Worm (Caenorhabditis elegans) whole organism, late embryonic: Measurements from ENCODE around the gene C25F9.16.

Experiments used
- F13H6.1 ChIP-seq: sonication (generic microtip); optimal IDR thresholded peaks from 2 replicates; lab custom pipeline; 2016; ENCODE audit warnings: missing genetic modification characterization, missing compliant biosample characterization
- K02D7.2 ChIP-seq: sonication (generic microtip); optimal IDR thresholded peaks from 2 replicates; lab custom pipeline; 2017; ENCODE audit warnings: mild to moderate bottlenecking, missing genetic modification characterization, missing compliant biosample characterization
- K09A11.1 ChIP-seq: sonication (generic microtip); optimal IDR thresholded peaks from 2 replicates; lab custom pipeline; 2017; ENCODE audit warnings: antibody characterized with exemption, mild to moderate bottlenecking, missing genetic modification characterization, missing compliant biosample characterization; ENCODE audit not compliant: insufficient read depth
- ahr-1 ChIP-seq: sonication (generic microtip); optimal IDR thresholded peaks from 2 replicates; lab custom pipeline; 2016; ENCODE audit warnings: missing genetic modification characterization, missing compliant biosample characterization
- ceh-19 ChIP-seq: fragments of 200-800 bp; sonication (Bioruptor generic); optimal IDR thresholded peaks from 2 replicates; lab custom pipeline; 2018; ENCODE audit warnings: mild to moderate bottlenecking, missing genetic modification characterization, missing compliant biosample characterization
- ceh-24 ChIP-seq: sonication (generic microtip); optimal IDR thresholded peaks from 2 replicates; lab custom pipeline; 2016; ENCODE audit warnings: mild to moderate bottlenecking, missing genetic modification characterization, missing compliant biosample characterization
- ceh-34 ChIP-seq: sonication (generic microtip); optimal IDR thresholded peaks from 2 replicates; lab custom pipeline; 2016; ENCODE audit warnings: mild to moderate bottlenecking, missing genetic modification characterization, missing compliant biosample characterization
- ceh-45 ChIP-seq: fragments of 200-800 bp; sonication (Bioruptor generic); IDR thresholded peaks from 2 replicates; pipeline ENCODE4 v1.3.6; 2022; ENCODE audit warnings: missing genetic modification reagents, missing genetic modification characterization, missing compliant biosample characterization
- ceh-48 ChIP-seq: sonication (generic microtip); optimal IDR thresholded peaks from 2 replicates; lab custom pipeline; 2016; ENCODE audit warnings: missing genetic modification characterization, inconsistent platforms, missing compliant biosample characterization
- ceh-6 ChIP-seq: fragments of 200-800 bp; sonication (Bioruptor generic); optimal IDR thresholded peaks from 2 replicates; lab custom pipeline; 2018; ENCODE audit warnings: mild to moderate bottlenecking, missing genetic modification characterization, missing compliant biosample characterization
- ceh-9 ChIP-seq: sonication (generic microtip); optimal IDR thresholded peaks from 2 replicates; lab custom pipeline; 2016; ENCODE audit warnings: mild to moderate bottlenecking, missing genetic modification characterization, inconsistent platforms, missing compliant biosample characterization
- che-1 ChIP-seq: sonication (generic microtip); optimal IDR thresholded peaks from 2 replicates; lab custom pipeline; 2016; ENCODE audit warnings: mild to moderate bottlenecking, missing genetic modification characterization, missing compliant biosample characterization
- dmd-4 ChIP-seq: sonication (generic microtip); optimal IDR thresholded peaks from 2 replicates; lab custom pipeline; 2016; ENCODE audit warnings: borderline replicate concordance, missing genetic modification characterization, missing compliant biosample characterization
- elt-4 ChIP-seq: sonication (generic microtip); optimal IDR thresholded peaks from 2 replicates; lab custom pipeline; 2016; ENCODE audit warnings: missing genetic modification characterization, missing compliant biosample characterization
- ets-4 ChIP-seq: sonication (generic microtip); optimal IDR thresholded peaks from 2 replicates; lab custom pipeline; 2016; ENCODE audit warnings: missing genetic modification characterization, missing compliant biosample characterization
- hlh-13 ChIP-seq: fragments of 200-800 bp; sonication (Bioruptor generic); optimal IDR thresholded peaks from 2 replicates; lab custom pipeline; 2018; ENCODE audit warnings: mild to moderate bottlenecking, missing genetic modification characterization, missing compliant biosample characterization
- hlh-6 ChIP-seq: sonication (generic microtip); optimal IDR thresholded peaks from 2 replicates; lab custom pipeline; 2016; ENCODE audit warnings: missing genotype, missing genetic modification characterization, missing compliant biosample characterization
- hlh-8 ChIP-seq: sonication (generic microtip); optimal IDR thresholded peaks from 2 replicates; lab custom pipeline; 2016; ENCODE audit warnings: missing genotype, missing genetic modification characterization, missing compliant biosample characterization
- nfya-1 ChIP-seq: sonication (generic microtip); optimal IDR thresholded peaks from 2 replicates; lab custom pipeline; 2017; ENCODE audit warnings: missing genetic modification characterization, mild to moderate bottlenecking, missing compliant biosample characterization, antibody characterized with exemption, moderate library complexity
- nhr-11 ChIP-seq: fragments of 150-350 bp; optimal IDR thresholded peaks from 2 replicates; lab custom pipeline; 2014; ENCODE audit warnings: missing biosample characterization, missing genetic modification characterization
- pax-1 ChIP-seq: fragments of 150-350 bp; optimal IDR thresholded peaks from 2 replicates; lab custom pipeline; 2014; ENCODE audit warnings: missing biosample characterization, missing genetic modification characterization
- pha-2 ChIP-seq: sonication (generic microtip); optimal IDR thresholded peaks from 2 replicates; lab custom pipeline; 2017; ENCODE audit warnings: mild to moderate bottlenecking, missing genetic modification characterization, missing compliant biosample characterization
- pha-4 ChIP-seq: fragments of 150-350 bp; optimal IDR thresholded peaks from 2 replicates; lab custom pipeline; 2018; ENCODE audit warnings: missing biosample characterization, missing genetic modification reagents, missing genetic modification characterization
- rnt-1 ChIP-seq: sonication (generic microtip); optimal IDR thresholded peaks from 2 replicates; lab custom pipeline; 2016; ENCODE audit warnings: missing genetic modification characterization, missing compliant biosample characterization
- sox-2 ChIP-seq: fragments of 200-800 bp; sonication (Bioruptor generic); IDR thresholded peaks from 2 replicates; pipeline ENCODE4 v1.3.6; 2022; ENCODE audit warnings: missing genetic modification reagents, missing genetic modification characterization, missing compliant biosample characterization
- sox-4 ChIP-seq: sonication (generic microtip); optimal IDR thresholded peaks from 2 replicates; lab custom pipeline; 2017; ENCODE audit warnings: mild to moderate bottlenecking, missing genetic modification characterization, inconsistent platforms, missing compliant biosample characterization
- ttx-3 ChIP-seq: sonication (generic microtip); optimal IDR thresholded peaks from 2 replicates; lab custom pipeline; 2016; ENCODE audit warnings: missing genetic modification reagents, missing genetic modification characterization, missing compliant biosample characterization
- unc-3 ChIP-seq, 2 experiments: fragments of 200-800 bp in 1 of 2; sonication (Bioruptor generic) in 1 of 2; sonication (generic microtip) in 1 of 2; conservative IDR thresholded peaks in 1 of 2; optimal IDR thresholded peaks in 1 of 2; 2 replicates each; pipeline versions ENCODE4 v1.3.6 to Lab custom; 2016 to 2022; ENCODE audit warnings: missing compliant biosample characterization in 2 of 2, missing genetic modification characterization in 2 of 2, missing genetic modification reagents in 1 of 2
- unc-42 ChIP-seq: sonication (generic microtip); optimal IDR thresholded peaks from 2 replicates; lab custom pipeline; 2016; ENCODE audit warnings: missing genotype, missing genetic modification characterization, missing compliant biosample characterization
- zip-5 ChIP-seq: sonication (generic microtip); optimal IDR thresholded peaks from 2 replicates; lab custom pipeline; 2016; ENCODE audit warnings: missing genetic modification characterization, missing compliant biosample characterization
- ztf-16 ChIP-seq: sonication (generic microtip); optimal IDR thresholded peaks from 2 replicates; lab custom pipeline; 2017; ENCODE audit warnings: missing genetic modification characterization, missing compliant biosample characterization

Gene C25F9.16

DNA sequence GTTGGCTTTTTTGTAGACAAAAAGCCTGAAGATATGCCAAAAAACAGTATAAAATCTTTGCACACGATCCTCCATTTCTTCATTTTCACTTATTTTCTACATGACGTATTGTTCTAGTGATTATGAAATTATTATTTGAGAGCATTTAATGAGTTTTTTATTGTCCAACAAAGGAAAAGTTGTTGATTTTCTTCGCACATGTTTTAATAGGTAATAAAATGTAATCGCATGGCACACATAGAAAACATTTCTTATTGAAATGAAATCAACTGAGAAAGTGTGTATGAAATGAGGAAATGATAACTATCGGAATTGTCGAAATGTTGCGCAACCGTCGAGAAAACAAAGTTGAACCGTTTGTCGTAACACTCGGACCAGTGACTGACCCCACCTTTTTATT lies 32.8 kb upstream of the C25F9.16 start:
- TF ChIP-seq elt-4 (tag; lab: Kevin White, UChicago): no peak
- no peak for TF ChIP-seq pha-4
- TF ChIP-seq unc-42 (tag; lab: Kevin White, UChicago): no peak
- TF ChIP-seq ceh-48: no peak
- TF ChIP-seq K09A11.1: no peak

DNA sequence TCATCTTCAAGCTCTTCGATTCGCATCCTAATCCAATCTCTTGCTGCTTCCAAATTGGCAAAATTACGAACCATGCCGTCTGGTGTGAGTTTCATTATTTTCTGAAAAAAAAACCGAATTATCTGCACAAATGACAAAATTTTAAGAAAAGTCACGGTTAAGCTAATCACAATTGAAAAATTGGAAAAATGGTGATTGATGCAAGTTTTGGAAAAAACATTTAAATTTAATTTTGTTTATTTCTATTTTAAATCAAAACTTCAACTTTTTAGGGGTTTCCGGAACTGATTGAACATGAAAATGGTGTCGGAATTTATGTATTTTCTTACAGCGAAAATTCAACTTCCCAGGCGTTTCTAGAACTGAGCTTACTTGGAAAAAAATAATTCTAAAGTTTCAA lies 31.3 kb upstream of the C25F9.16 start, which contains the start of gene C25F9.12:
C25F9.12 (minus strand) TSS at position 101 of the 400 bp plus-strand sequence.
- no peak for TF ChIP-seq sox-4
- no peak for TF ChIP-seq rnt-1 (tag; lab: Kevin White, UChicago)
- no peak for TF ChIP-seq unc-3 (GFP tag; conservative IDR thresholded peaks at IDR 0.05; lab: Robert Waterston, UW)
- no peak for TF ChIP-seq unc-3 (tag; optimal IDR thresholded peaks at IDR 0.05; lab: Kevin White, UChicago)

DNA sequence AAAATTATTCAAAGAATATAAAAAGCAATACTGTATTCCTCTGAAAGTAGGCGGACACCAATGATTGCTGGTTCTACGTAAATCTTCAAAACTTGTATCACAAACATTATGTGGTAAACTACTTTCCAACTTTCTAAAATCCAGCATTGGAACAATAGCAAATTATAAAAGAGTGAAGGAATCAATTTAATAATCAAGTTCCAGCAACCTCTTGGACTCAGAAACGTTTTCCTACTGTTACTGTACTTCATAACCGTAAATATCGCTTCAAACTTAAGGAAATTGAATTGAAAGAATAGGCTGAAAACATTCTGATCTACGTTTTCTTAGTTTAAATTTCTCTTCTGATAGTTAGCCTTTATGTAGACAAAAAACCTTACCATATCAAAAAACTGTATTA lies 30.6 kb upstream of the C25F9.16 start:
- TF ChIP-seq hlh-8 (tag; lab: Kevin White, UChicago): no peak
- no peak for TF ChIP-seq ceh-34 (tag; lab: Kevin White, UChicago)
- TF ChIP-seq, all 69 proteins: peak for 0

DNA sequence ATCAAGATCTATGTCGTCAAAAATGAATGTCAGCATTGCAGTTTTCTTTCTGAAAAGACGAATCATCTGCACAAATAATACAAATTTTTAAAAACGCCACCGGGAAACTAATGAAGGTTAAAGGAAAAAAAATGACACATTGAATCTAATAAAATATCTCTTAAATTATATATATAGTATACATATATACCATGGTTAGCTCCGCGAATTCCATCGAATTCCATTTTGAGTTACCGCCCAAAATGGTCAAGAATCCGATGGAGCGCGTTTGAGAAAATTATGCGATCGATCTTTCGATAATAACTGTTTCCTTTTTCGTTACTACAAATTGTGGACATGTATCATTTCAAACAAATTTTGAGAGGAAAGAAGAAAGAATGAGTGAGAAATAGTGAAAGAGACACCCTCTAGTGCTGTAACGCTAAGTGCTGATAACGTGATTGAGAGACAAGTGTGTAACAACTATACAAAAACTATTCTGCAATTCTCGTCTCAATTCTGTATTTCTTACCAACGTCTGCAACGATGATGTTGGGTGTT lies 28.8 kb upstream of the C25F9.16 start, which contains the start of the genes C25F9.6 and C25F9.10:
C25F9.6 (minus strand) TSS at position 51 of the 540 bp plus-strand sequence.
C25F9.10 (plus strand) TSS at position 454 of the 540 bp plus-strand sequence.
- TF ChIP-seq pha-2 (tag; lab: Kevin White, UChicago): no peak
- no peak for TF ChIP-seq K02D7.2 (tag; lab: Kevin White, UChicago)
- TF ChIP-seq rnt-1 (tag; lab: Kevin White, UChicago): no peak
- TF ChIP-seq nhr-11: no peak
- TF ChIP-seq ztf-16 (tag; lab: Kevin White, UChicago): no peak
- no peak for TF ChIP-seq ceh-34 (tag; lab: Kevin White, UChicago)

DNA sequence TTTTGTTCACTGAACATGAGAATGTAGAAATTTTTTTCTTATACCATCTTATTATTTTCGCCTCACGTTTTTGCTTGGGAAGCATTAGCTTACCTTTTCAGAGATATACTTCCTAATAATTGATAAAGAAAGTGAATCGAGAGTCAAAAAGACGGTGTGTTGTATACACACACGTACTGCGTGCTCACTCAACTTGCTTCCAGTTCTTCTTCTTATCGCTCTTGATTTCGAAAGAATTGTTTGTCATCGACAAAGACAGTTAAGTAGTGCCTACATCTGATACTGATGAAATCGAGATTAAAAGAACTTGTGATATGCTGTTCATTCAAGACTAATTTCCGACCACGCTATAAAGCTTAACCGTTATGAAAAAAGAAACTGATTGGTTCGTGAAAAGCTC lies 23.5 kb upstream of the C25F9.16 start, which contains the start of gene C25F9.5:
C25F9.5 (minus strand) TSS at position 195 of the 400 bp plus-strand sequence.
- TF ChIP-seq ets-4 (tag; lab: Kevin White, UChicago) (no peak), ceh-9 (tag; lab: Kevin White, UChicago) (no peak), elt-4 (tag; lab: Kevin White, UChicago) (no peak), zip-5 (tag; lab: Kevin White, UChicago) (no peak), ceh-19 (GFP tag; lab: Kevin White, UChicago) (no peak), ceh-45 (GFP tag; lab: Robert Waterston, UW) (no peak), nfya-1 (no peak), F13H6.1 (no peak), dmd-4 (tag; lab: Kevin White, UChicago) (no peak), ztf-16 (tag; lab: Kevin White, UChicago) (no peak), ceh-24 (tag; lab: Kevin White, UChicago) (no peak), K09A11.1 (no peak), hlh-6 (tag; lab: Kevin White, UChicago) (no peak), ceh-34 (tag; lab: Kevin White, UChicago) (no peak), che-1 (no peak), ceh-6 (GFP tag; lab: Kevin White, UChicago) (no peak), ceh-48 (no peak), hlh-13 (GFP tag; lab: Kevin White, UChicago) (no peak), sox-2 (GFP tag; lab: Robert Waterston, UW) (no peak), pax-1 (tag; lab: Kevin White, UChicago) (no peak)

DNA sequence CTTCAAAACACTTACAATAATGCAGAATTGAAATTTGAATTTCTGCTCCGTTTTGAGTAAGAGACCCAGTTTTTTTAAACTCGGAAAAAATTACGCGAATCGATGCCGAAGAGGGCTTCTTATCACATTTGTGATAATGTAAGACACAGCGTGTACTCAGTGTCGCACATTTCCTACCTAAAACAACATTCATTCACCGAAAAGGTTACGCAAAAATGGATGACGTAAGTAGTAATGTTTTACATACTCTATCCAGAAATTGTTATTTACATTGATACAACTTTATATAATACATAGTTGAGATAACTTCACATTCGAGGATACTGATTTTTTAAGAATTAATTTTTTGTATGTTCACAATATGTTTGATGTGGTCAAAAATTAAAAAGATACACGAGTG lies 17.7 kb upstream of the C25F9.16 start, which contains the start of the genes C25F9.4 and C25F9.9:
C25F9.4 (minus strand) TSS at position 101 of the 400 bp plus-strand sequence.
C25F9.9 (plus strand) TSS at position 137 of the 400 bp plus-strand sequence.
- TF ChIP-seq ttx-3 (tag; lab: Kevin White, UChicago) (no peak), hlh-6 (tag; lab: Kevin White, UChicago) (no peak), dmd-4 (tag; lab: Kevin White, UChicago) (no peak), hlh-13 (GFP tag; lab: Kevin White, UChicago) (no peak), ceh-9 (tag; lab: Kevin White, UChicago) (no peak), ahr-1 (tag; lab: Kevin White, UChicago) (no peak)
- TF ChIP-seq, all 69 proteins: peak for 0
